Fruit fly (Drosophila melanogaster): ENCODE data around the gene CG31278.

DNA sequence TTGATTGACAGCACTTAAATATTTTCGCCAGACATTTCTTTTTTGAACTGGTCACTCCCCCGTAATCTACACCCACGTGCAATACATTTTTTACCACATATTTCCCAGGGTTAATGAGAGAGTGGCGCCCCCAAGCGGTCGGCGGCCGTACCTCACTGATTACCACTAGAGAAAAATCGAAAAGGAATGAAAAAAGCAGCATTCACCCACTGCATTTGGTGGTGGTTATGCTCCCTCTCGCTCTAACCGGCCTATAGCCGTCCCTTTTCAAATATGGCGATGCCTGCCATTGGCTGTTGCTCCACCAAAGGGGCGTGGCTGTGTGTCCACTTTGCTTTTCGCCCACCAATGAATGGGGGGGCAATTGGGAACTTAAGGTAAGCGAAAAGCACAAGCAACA lies 43.2 kb downstream of the CG31278 start:
- TF ChIP-seq CG12768 (GFP tag; optimal IDR thresholded peaks at IDR 0.05) (no peak), CG7045 (GFP tag; optimal IDR thresholded peaks at IDR 0.05) (no peak), toe (GFP tag; optimal IDR thresholded peaks at IDR 0.05) (no peak), Mnt (GFP tag; optimal IDR thresholded peaks at IDR 0.05) (no peak), pad (GFP tag; optimal IDR thresholded peaks at IDR 0.05) (peak; percentile 40), kay (GFP tag; ENCODE audit: borderline replicate concordance) (no peak)

All from whole organism, adult.